Comparison of ENCODE assay signal across 2 fruit fly cellular contexts in the genomic region with DNA sequence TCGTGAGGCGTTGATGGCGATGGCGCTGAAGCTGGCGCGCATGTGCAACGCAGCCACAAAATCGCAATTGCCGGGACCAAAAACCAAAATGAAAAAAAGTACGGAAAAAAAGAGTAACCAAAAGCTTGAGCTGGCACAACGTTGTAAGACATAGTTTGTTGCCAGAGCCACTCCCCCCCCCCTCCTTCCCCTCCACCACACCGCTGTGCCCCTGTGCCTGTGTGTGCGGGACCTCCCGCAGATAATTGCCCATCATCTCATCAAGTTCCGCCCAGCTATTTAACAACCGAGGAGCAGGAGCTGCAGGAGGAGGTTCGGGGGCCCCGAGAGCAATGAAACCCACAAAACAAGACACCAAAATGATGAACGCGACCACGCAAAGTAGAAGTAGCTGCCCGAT.
A peak's percentile ranks its signal among the peaks of the same experiment; 100 is the strongest.
TF ChIP-seq lines count a peak whose summit lies in the region.

No protein-coding gene starts in this region.

TF ChIP-seq in whole organism, 6 proteins besides CTCF, POLR2A, EP300 and RAD21:
- TF ChIP-seq CG8478 (optimal IDR thresholded peaks at IDR 0.05; lab: Kevin White, UChicago) (no peak), usp (GFP tag; optimal IDR thresholded peaks at IDR 0.05; lab: Kevin White, UChicago) (no peak), Dll (optimal IDR thresholded peaks at IDR 0.05; lab: Kevin White, UChicago) (peak; percentile 59), psq (optimal IDR thresholded peaks at IDR 0.05; lab: Kevin White, UChicago) (no peak)

TF ChIP-seq in whole organism, prepupa, 60 proteins besides CTCF, POLR2A, EP300 and RAD21:
- TF ChIP-seq CG6808 (GFP tag; optimal IDR thresholded peaks at IDR 0.05; lab: Kevin White, UChicago) (no peak), CG34406 (GFP tag; optimal IDR thresholded peaks at IDR 0.05; lab: Kevin White, UChicago) (no peak), dsx (GFP tag; optimal IDR thresholded peaks at IDR 0.05; lab: Kevin White, UChicago; ENCODE audit: poor library complexity, severe bottlenecking) (peak; percentile 76), Sox14 (GFP tag; optimal IDR thresholded peaks at IDR 0.05; lab: Kevin White, UChicago) (no peak), salr (GFP tag; optimal IDR thresholded peaks at IDR 0.05; lab: Kevin White, UChicago) (no peak), fkh (GFP tag; optimal IDR thresholded peaks at IDR 0.05; lab: Kevin White, UChicago) (no peak), CG6163 (GFP tag; IDR thresholded peaks at IDR 0.05; lab: Robert Waterston, UW) (0 out of 3 replicates have a peak, but pooled peaks have one; percentile 25), Hr4 (GFP tag; optimal IDR thresholded peaks at IDR 0.05; lab: Kevin White, UChicago) (no peak)
